Fruit fly (Drosophila melanogaster): ENCODE data around the gene CG9393.

CG9393 gene

dm6 chr3R:9563240-9563992 lies at the start of gene CG9393, which contains the start of gene Vps45:
Gene CG9393, minus strand, starts transcription at chr3R:9563673.
Gene Vps45, plus strand, starts transcription at chr3R:9563924.
- TF ChIP-seq CG17801 (GFP tag; optimal IDR thresholded peaks at IDR 0.05; ENCODE audit: partially characterized antibody), result peak; percentile 15

- no peak for TF ChIP-seq CG17801 (GFP tag; optimal IDR thresholded peaks at IDR 0.05; ENCODE audit: partially characterized antibody)
Observed at dm6 chr3R:9613124-9613523, 49.7 kb upstream of the CG9393 start.

- no peak for TF ChIP-seq CG17801 (GFP tag; optimal IDR thresholded peaks at IDR 0.05; ENCODE audit: partially characterized antibody)
Observed at dm6 chr3R:9612217-9612616, 48.7 kb upstream of the CG9393 start.

- TF ChIP-seq CG17801 (GFP tag; optimal IDR thresholded peaks at IDR 0.05; ENCODE audit: partially characterized antibody), result no peak
Observed at dm6 chr3R:9608206-9608605, 44.7 kb upstream of the CG9393 start.

dm6 chr3R:9606913-9607804 lies 43.7 kb upstream of the CG9393 start:
- TF ChIP-seq CG17801 (GFP tag; optimal IDR thresholded peaks at IDR 0.05; ENCODE audit: partially characterized antibody), result no peak

dm6 chr3R:9605084-9605483 lies 41.6 kb upstream of the CG9393 start:
- TF ChIP-seq CG17801 (GFP tag; optimal IDR thresholded peaks at IDR 0.05; ENCODE audit: partially characterized antibody), result no peak

- TF ChIP-seq CG17801 (GFP tag; optimal IDR thresholded peaks at IDR 0.05; ENCODE audit: partially characterized antibody), result no peak
Observed at dm6 chr3R:9604445-9605020, 41.1 kb upstream of the CG9393 start.

dm6 chr3R:9603022-9603942 lies 39.8 kb upstream of the CG9393 start:
- no peak for TF ChIP-seq CG17801 (GFP tag; optimal IDR thresholded peaks at IDR 0.05; ENCODE audit: partially characterized antibody)

dm6 chr3R:9601949-9602348 lies 38.5 kb upstream of the CG9393 start:
- TF ChIP-seq CG17801 (GFP tag; optimal IDR thresholded peaks at IDR 0.05; ENCODE audit: partially characterized antibody), result peak; percentile 40

- TF ChIP-seq CG17801 (GFP tag; optimal IDR thresholded peaks at IDR 0.05; ENCODE audit: partially characterized antibody), result peak; percentile 74
Observed at dm6 chr3R:9600558-9600959, 37.1 kb upstream of the CG9393 start.

dm6 chr3R:9598099-9598498 lies 34.6 kb upstream of the CG9393 start:
- no peak for TF ChIP-seq CG17801 (GFP tag; optimal IDR thresholded peaks at IDR 0.05; ENCODE audit: partially characterized antibody)

- TF ChIP-seq CG17801 (GFP tag; optimal IDR thresholded peaks at IDR 0.05; ENCODE audit: partially characterized antibody), result no peak
Observed at dm6 chr3R:9596615-9597014, 33.1 kb upstream of the CG9393 start.

- no peak for TF ChIP-seq CG17801 (GFP tag; optimal IDR thresholded peaks at IDR 0.05; ENCODE audit: partially characterized antibody)
Observed at dm6 chr3R:9595681-9596357, 32.3 kb upstream of the CG9393 start.

dm6 chr3R:9594839-9595238 lies 31.4 kb upstream of the CG9393 start:
- no peak for TF ChIP-seq CG17801 (GFP tag; optimal IDR thresholded peaks at IDR 0.05; ENCODE audit: partially characterized antibody)

All from ovary, adult (tissue).